Worm (Caenorhabditis elegans): Measurements from ENCODE around the gene vps-22.

DNA sequence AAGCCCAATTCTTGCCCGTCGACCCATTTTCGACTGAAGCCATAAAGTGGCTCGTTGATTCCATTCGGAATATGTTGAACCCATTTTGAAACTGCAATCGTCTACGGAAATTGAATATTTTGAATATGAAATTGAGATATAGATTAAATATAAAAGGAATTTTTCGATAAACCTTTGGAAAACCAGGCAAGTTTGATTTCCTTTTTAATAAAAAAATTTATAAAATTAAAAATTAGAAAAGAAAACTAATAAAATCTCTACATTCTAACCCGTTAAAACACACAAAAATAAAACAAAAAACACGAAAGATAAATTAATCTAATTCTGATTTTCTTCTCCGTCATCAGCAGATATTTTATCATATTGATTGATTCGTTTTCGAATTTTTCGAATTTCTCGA is 44.6 kb upstream of the vps-22 start, which contains the start of gene R144.12:
- TF ChIP-seq hsf-1 (GFP tag; IDR thresholded peaks at IDR 0.05) (no peak), snpc-4 (GFP tag; optimal IDR thresholded peaks at IDR 0.05) (no peak), snpc-4 (tag; optimal IDR thresholded peaks at IDR 0.05) (no peak), pha-4 (tag; optimal IDR thresholded peaks at IDR 0.05) (no peak), aptf-3 (GFP tag; IDR thresholded peaks at IDR 0.05) (no peak), nhr-120 (GFP tag; IDR thresholded peaks at IDR 0.05) (no peak)
